Worm (Caenorhabditis elegans) whole organism, L1 larva: ENCODE results near the gene Y116A8C.37.

ENCODE experiments used
- aly-2 ChIP-seq: fragments of 150-350 bp; optimal IDR thresholded peaks from 2 replicates; lab custom pipeline; 2014; ENCODE audit warnings: missing biosample characterization, missing genetic modification characterization
- blmp-1 ChIP-seq: fragments of 150-350 bp; optimal IDR thresholded peaks from 2 replicates; lab custom pipeline; 2014; ENCODE audit warnings: missing biosample characterization, missing genetic modification characterization
- elt-3 ChIP-seq, 6 experiments: fragments of 150-350 bp in 1 of 6; sonication (generic microtip); optimal IDR thresholded peaks; 2 replicates each; lab custom pipeline; 2017 to 2018; ENCODE audit warnings: missing biosample characterization in 6 of 6, missing genetic modification characterization in 6 of 6, inconsistent platforms in 1 of 6
- fkh-10 ChIP-seq: sonication (generic microtip); optimal IDR thresholded peaks from 2 replicates; lab custom pipeline; 2017; ENCODE audit warnings: missing biosample characterization, missing genetic modification reagents, missing genetic modification characterization
- grh-1 ChIP-seq: fragments of 200-800 bp; sonication (Bioruptor generic); IDR thresholded peaks from 2 replicates; pipeline ENCODE4 v1.3.6; 2022; ENCODE audit warnings: missing genetic modification reagents, missing genetic modification characterization, missing compliant biosample characterization
- lin-13 ChIP-seq: fragments of 150-350 bp; optimal IDR thresholded peaks from 2 replicates; lab custom pipeline; 2014; ENCODE audit warnings: missing biosample characterization, missing genetic modification reagents, missing genetic modification characterization
- mdl-1 ChIP-seq, 2 experiments: fragments of 150-350 bp; optimal IDR thresholded peaks; 2 replicates each; lab custom pipeline; 2014 to 2017; ENCODE audit warnings: missing biosample characterization in 2 of 2, missing genetic modification characterization in 2 of 2, inconsistent platforms in 1 of 2
- mep-1 ChIP-seq: fragments of 150-350 bp; optimal IDR thresholded peaks from 2 replicates; lab custom pipeline; 2014; ENCODE audit warnings: missing biosample characterization, missing genetic modification characterization
- nhr-237 ChIP-seq: fragments of 150-350 bp; optimal IDR thresholded peaks from 2 replicates; lab custom pipeline; 2014; ENCODE audit warnings: missing biosample characterization, missing genetic modification characterization
- unc-62 ChIP-seq: fragments of 150-350 bp; optimal IDR thresholded peaks from 2 replicates; lab custom pipeline; 2014; ENCODE audit warnings: missing biosample characterization, missing genetic modification reagents, missing genetic modification characterization
- xbp-1 ChIP-seq: sonication (generic microtip); optimal IDR thresholded peaks from 2 replicates; lab custom pipeline; 2016; ENCODE audit warnings: missing genetic modification characterization, missing compliant biosample characterization
- zag-1 ChIP-seq: fragments of 150-350 bp; optimal IDR thresholded peaks from 2 replicates; lab custom pipeline; 2014; ENCODE audit warnings: missing biosample characterization, missing genetic modification characterization

DNA sequence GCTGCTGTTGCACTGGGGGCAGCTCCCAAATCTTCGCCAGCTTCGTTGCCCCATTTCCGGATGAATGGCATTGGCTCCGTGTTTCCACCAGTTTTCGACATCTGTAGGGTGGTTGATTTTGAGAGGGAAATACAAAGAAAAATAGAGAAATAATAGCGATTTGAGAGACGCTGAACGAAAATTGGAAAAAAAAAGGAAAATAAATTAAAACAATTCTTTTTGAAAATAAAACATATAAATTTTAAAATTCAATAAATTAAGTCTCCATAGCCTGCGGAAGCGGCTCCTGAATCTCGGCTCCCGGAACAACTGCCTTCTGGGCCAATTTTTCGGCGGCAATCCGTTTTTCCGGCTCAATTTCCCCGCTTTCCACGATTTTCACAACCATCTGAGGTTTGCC lies 20.1 kb downstream of the Y116A8C.37 start, which contains the start of gene sfa-1:
- TF ChIP-seq zag-1 (tag; lab: Kevin White, UChicago) (no peak), grh-1 (GFP tag; lab: Robert Waterston, UW) (no peak), blmp-1 (tag; lab: Kevin White, UChicago) (no peak), aly-2 (no peak), nhr-237 (tag; lab: Kevin White, UChicago) (no peak), unc-62 (GFP tag; lab: Kevin White, UChicago) (no peak), fkh-10 (no peak), lin-13 (GFP tag; lab: Kevin White, UChicago) (no peak), xbp-1 (tag; lab: Kevin White, UChicago) (no peak), mep-1 (tag; lab: Kevin White, UChicago) (no peak), mdl-1 (tag; optimal IDR thresholded peaks at IDR 0.05; lab: Kevin White, UChicago) (no peak), elt-3 (tag; optimal IDR thresholded peaks at IDR 0.05; lab: Kevin White, UChicago) (no peak)
